Fruit fly (Drosophila melanogaster) whole organism, wandering third instar larva: ENCODE results near the gene CG13862.

Experiments
- Abd-B ChIP-seq: fragments of >200 bp; optimal IDR thresholded peaks from 2 replicates; lab custom pipeline; 2017; ENCODE audit warnings: missing biosample characterization, missing genetic modification characterization
- CG32264 ChIP-seq: fragments of 200-800 bp; sonication (Bioruptor generic); optimal IDR thresholded peaks from 2 replicates; lab custom pipeline; 2016; ENCODE audit warnings: missing biosample characterization, missing genetic modification characterization
- CG9705 ChIP-seq: fragments of 200-800 bp; sonication (Bioruptor generic); optimal IDR thresholded peaks from 2 replicates; lab custom pipeline; 2018; ENCODE audit warnings: missing biosample characterization, mild to moderate bottlenecking, missing genetic modification characterization
- CrebA ChIP-seq: fragments of 200-800 bp; sonication (Bioruptor generic); optimal IDR thresholded peaks from 2 replicates; lab custom pipeline; 2016; ENCODE audit warnings: missing biosample characterization, mild to moderate bottlenecking, missing genetic modification characterization, borderline replicate concordance
- Dfd ChIP-seq: fragments of >200 bp; optimal IDR thresholded peaks from 2 replicates; lab custom pipeline; 2017; ENCODE audit warnings: missing biosample characterization, missing genetic modification characterization
- Dif ChIP-seq: fragments of 200-275, 200-300 bp; sonication (Bioruptor generic); optimal IDR thresholded peaks from 2 replicates; lab custom pipeline; 2018; ENCODE audit warnings: missing biosample characterization, missing genetic modification characterization; ENCODE audit not compliant: partially characterized antibody
- GATAd ChIP-seq: sonication (Bioruptor generic); optimal IDR thresholded peaks from 2 replicates; lab custom pipeline; 2016; ENCODE audit warnings: missing biosample characterization, missing genetic modification characterization
- HLH106 ChIP-seq: fragments of 200-800 bp; optimal IDR thresholded peaks from 3 replicates; lab custom pipeline; 2019; ENCODE audit warnings: missing biosample characterization, mild to moderate bottlenecking, missing genetic modification characterization, moderate library complexity
- Hnf4 ChIP-seq: fragments of 200-800 bp; sonication (Bioruptor generic); optimal IDR thresholded peaks from 2 replicates; lab custom pipeline; 2016; ENCODE audit warnings: missing biosample characterization, mild to moderate bottlenecking, missing genetic modification characterization
- Hr83 ChIP-seq: fragments of 200-300 bp; sonication (Bioruptor generic); optimal IDR thresholded peaks from 2 replicates; lab custom pipeline; 2016; ENCODE audit warnings: missing biosample characterization, mild to moderate bottlenecking, missing genetic modification characterization, moderate library complexity; ENCODE audit not compliant: poor library complexity, severe bottlenecking
- Jra ChIP-seq: sonication (Bioruptor generic); optimal IDR thresholded peaks from 2 replicates; lab custom pipeline; 2016; ENCODE audit warnings: missing biosample characterization, missing genetic modification characterization
- Mio ChIP-seq: sonication (Bioruptor generic); optimal IDR thresholded peaks from 2 replicates; lab custom pipeline; 2016; ENCODE audit warnings: missing biosample characterization, missing genetic modification characterization
- Myc ChIP-seq: fragments of >200 bp; optimal IDR thresholded peaks from 2 replicates; lab custom pipeline; 2017
- N ChIP-seq: fragments of >200 bp; optimal IDR thresholded peaks from 2 replicates; lab custom pipeline; 2018; ENCODE audit warnings: missing biosample characterization, missing external identifiers, missing genetic modification characterization
- OdsH ChIP-seq: fragments of 200-800 bp; sonication (Bioruptor generic); optimal IDR thresholded peaks from 2 replicates; lab custom pipeline; 2016; ENCODE audit warnings: missing biosample characterization, mild to moderate bottlenecking, missing genetic modification characterization
- Rel ChIP-seq, 2 experiments: fragments of 200-800 bp; sonication (Bioruptor generic) in 1 of 2; optimal IDR thresholded peaks; 2 replicates in 1 of 2; 3 replicates in 1 of 2; lab custom pipeline; 2016 to 2019; ENCODE audit warnings: mild to moderate bottlenecking in 2 of 2, missing biosample characterization in 2 of 2, missing genetic modification characterization in 2 of 2, moderate library complexity in 1 of 2
- Sp1 ChIP-seq: fragments of 200-800 bp; sonication (Bioruptor generic); optimal IDR thresholded peaks from 3 replicates; lab custom pipeline; 2019; ENCODE audit warnings: missing biosample characterization, mild to moderate bottlenecking, missing genetic modification characterization, moderate library complexity
- Vsx2 ChIP-seq: fragments of 200-300, 225-300 bp; sonication (Bioruptor generic); optimal IDR thresholded peaks from 2 replicates; lab custom pipeline; 2018; ENCODE audit warnings: missing biosample characterization, missing genetic modification characterization; ENCODE audit not compliant: partially characterized antibody
- br ChIP-seq: fragments of 200-800 bp; sonication (Bioruptor generic); optimal IDR thresholded peaks from 2 replicates; lab custom pipeline; 2016; ENCODE audit warnings: missing biosample characterization, missing genetic modification characterization
- brk ChIP-seq: fragments of 200-800 bp; sonication (Bioruptor generic); optimal IDR thresholded peaks from 2 replicates; lab custom pipeline; 2016; ENCODE audit warnings: missing biosample characterization, mild to moderate bottlenecking, missing genetic modification characterization
- dl ChIP-seq, 2 experiments: fragments of 175-275, 200-275 bp in 1 of 2; fragments of 200-275 bp in 1 of 2; sonication (Bioruptor generic); optimal IDR thresholded peaks; lab custom pipeline; 2018; ENCODE audit warnings: mild to moderate bottlenecking in 2 of 2, missing biosample characterization in 2 of 2, missing genetic modification characterization in 2 of 2, moderate library complexity in 2 of 2; ENCODE audit not compliant: partially characterized antibody in 2 of 2, insufficient read depth in 1 of 2
- dmrt93B ChIP-seq: fragments of 200-800 bp; sonication (Bioruptor generic); optimal IDR thresholded peaks from 2 replicates; lab custom pipeline; 2018; ENCODE audit warnings: missing biosample characterization, mild to moderate bottlenecking, missing genetic modification characterization
- dsf ChIP-seq: sonication (Bioruptor generic); optimal IDR thresholded peaks from 2 replicates; lab custom pipeline; 2016; ENCODE audit warnings: missing biosample characterization, missing genetic modification characterization, borderline replicate concordance
- ey ChIP-seq: fragments of 200-800 bp; sonication (Bioruptor generic); optimal IDR thresholded peaks from 2 replicates; lab custom pipeline; 2016; ENCODE audit warnings: missing biosample characterization, missing genetic modification characterization
- foxo ChIP-seq, 2 experiments: fragments of 200-800 bp; sonication (Bioruptor generic); optimal IDR thresholded peaks; 2 replicates in 1 of 2; 3 replicates in 1 of 2; lab custom pipeline; 2016 to 2017; ENCODE audit warnings: missing biosample characterization in 2 of 2, missing genetic modification characterization in 2 of 2
- fru ChIP-seq: fragments of 200-800 bp; sonication (Bioruptor generic); optimal IDR thresholded peaks from 3 replicates; lab custom pipeline; 2016; ENCODE audit warnings: missing biosample characterization, mild to moderate bottlenecking, missing genetic modification characterization
- h ChIP-seq: fragments of 200-800 bp; sonication (Bioruptor generic); optimal IDR thresholded peaks from 3 replicates; lab custom pipeline; 2016; ENCODE audit warnings: missing biosample characterization, mild to moderate bottlenecking, missing genetic modification characterization
- jim ChIP-seq: fragments of 175-275, 200-325 bp; sonication (Bioruptor generic); optimal IDR thresholded peaks from 2 replicates; lab custom pipeline; 2016; ENCODE audit warnings: missing biosample characterization, mild to moderate bottlenecking, missing genetic modification characterization
- lola ChIP-seq: fragments of >200 bp; optimal IDR thresholded peaks from 2 replicates; lab custom pipeline; 2017; ENCODE audit warnings: missing biosample characterization, missing genetic modification characterization
- pan ChIP-seq: fragments of >200 bp; optimal IDR thresholded peaks from 2 replicates; lab custom pipeline; 2017
- psq ChIP-seq: fragments of 200-800 bp; sonication (Bioruptor generic); optimal IDR thresholded peaks from 3 replicates; lab custom pipeline; 2017; ENCODE audit warnings: missing biosample characterization, mild to moderate bottlenecking, missing genetic modification characterization, moderate library complexity
- rgr ChIP-seq: fragments of 200-800 bp; sonication (Bioruptor generic); optimal IDR thresholded peaks from 3 replicates; lab custom pipeline; 2016; ENCODE audit warnings: missing biosample characterization, mild to moderate bottlenecking, missing genetic modification characterization
- sage ChIP-seq: fragments of 200-800 bp; sonication (Bioruptor generic); optimal IDR thresholded peaks from 2 replicates; lab custom pipeline; 2016; ENCODE audit warnings: missing biosample characterization, mild to moderate bottlenecking, missing genetic modification characterization
- sv ChIP-seq: fragments of 200-800 bp; sonication (Bioruptor generic); optimal IDR thresholded peaks from 3 replicates; lab custom pipeline; 2016; ENCODE audit warnings: missing biosample characterization, missing genetic modification characterization
- tai ChIP-seq: sonication (Bioruptor generic); optimal IDR thresholded peaks from 2 replicates; lab custom pipeline; 2016; ENCODE audit warnings: missing biosample characterization, missing genetic modification characterization
- usp ChIP-seq: fragments of >200 bp; optimal IDR thresholded peaks from 2 replicates; lab custom pipeline; 2017; ENCODE audit warnings: missing biosample characterization, missing genetic modification characterization
- woc ChIP-seq: sonication (Bioruptor generic); optimal IDR thresholded peaks from 2 replicates; lab custom pipeline; 2016; ENCODE audit warnings: missing biosample characterization, mild to moderate bottlenecking, missing genetic modification characterization

CG13862 gene

DNA sequence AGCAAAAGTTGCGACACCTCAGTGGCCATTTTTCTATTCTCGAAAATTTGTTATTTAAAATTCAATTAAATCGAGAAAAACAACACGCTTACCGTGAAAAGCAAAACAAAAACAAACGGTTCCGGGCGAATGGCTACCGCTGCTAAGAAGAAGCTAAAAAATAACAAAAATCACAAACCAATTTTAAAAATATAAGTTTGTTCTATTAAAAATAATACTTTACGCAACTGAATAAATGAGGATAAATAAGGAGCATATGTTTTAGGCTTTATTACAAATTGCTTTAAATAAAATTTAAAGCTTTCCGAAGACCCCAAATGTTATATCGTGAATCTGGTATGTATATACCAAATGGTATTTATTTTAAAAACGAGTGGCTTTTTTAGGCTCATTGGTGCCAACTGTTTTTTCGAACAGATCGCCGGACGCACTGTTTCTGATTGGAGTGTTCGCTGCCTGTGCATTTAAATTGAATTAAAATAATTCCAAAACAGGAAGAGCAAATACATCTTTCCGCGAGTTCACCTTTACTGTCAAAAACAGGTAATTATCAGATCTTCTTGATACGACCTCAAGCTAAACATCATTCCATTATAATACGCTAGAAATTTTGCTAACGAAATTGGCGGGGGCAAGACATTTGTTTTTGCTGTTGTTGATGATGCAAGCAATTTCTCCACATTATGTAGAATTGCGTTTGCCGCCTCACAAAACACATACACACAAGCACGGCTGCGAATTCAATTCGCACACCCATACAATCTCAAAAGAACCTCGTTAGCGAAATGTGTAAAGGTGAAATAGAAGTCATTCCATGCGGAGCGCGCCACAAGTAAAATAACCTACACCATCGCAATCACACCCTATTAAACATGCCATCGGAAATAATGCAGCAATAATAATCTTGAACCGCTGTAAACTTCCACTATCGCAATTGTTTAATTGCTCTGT is 35.6 kb downstream of the CG13862 start, which contains the start of the genes Polr3F and PyK:
Gene Polr3F (minus strand): TSS at position 248 of the 951 bp plus-strand sequence.
Gene PyK (plus strand): TSS at position 411 of the 951 bp plus-strand sequence.
- TF ChIP-seq sv (peak; percentile 50), CrebA (GFP tag; lab: Kevin White, UChicago) (no peak), foxo (GFP tag; optimal IDR thresholded peaks at IDR 0.05; lab: Kevin White, UChicago) (peak in 1 of 2 experiments; percentile 42), CG32264 (GFP tag; lab: Kevin White, UChicago) (no peak), CG9705 (GFP tag; lab: Kevin White, UChicago) (peak; percentile 12), rgr (peak; percentile 8), jim (GFP tag; lab: Kevin White, UChicago) (no peak), dsf (GFP tag; lab: Kevin White, UChicago) (peak; percentile 53), Jra (GFP tag; lab: Kevin White, UChicago) (peak; percentile 19), Hnf4 (GFP tag; lab: Kevin White, UChicago) (peak; percentile 37), Abd-B (no peak), h (GFP tag; lab: Kevin White, UChicago) (peak; percentile 46), HLH106 (peak; percentile 28), Myc (lab: Kevin White, UChicago) (peak; percentile 0), woc (no peak), OdsH (GFP tag; lab: Kevin White, UChicago) (peak; percentile 14), Dif (GFP tag; lab: Kevin White, UChicago) (no peak), Rel (GFP tag; optimal IDR thresholded peaks at IDR 0.05; lab: Kevin White, UChicago) (no peak), Rel (tag; optimal IDR thresholded peaks at IDR 0.05; lab: Kevin White, UChicago) (peak; percentile 10), Sp1 (GFP tag; lab: Kevin White, UChicago) (peak; percentile 31), ey (GFP tag; lab: Kevin White, UChicago) (peak; percentile 28)

dm6 chr3R:22368077-22368776 is 36.4 kb downstream of the CG13862 start:
- TF ChIP-seq CG9705 (GFP tag; lab: Kevin White, UChicago) (no peak), Hr83 (no peak), Mio (GFP tag; lab: Kevin White, UChicago) (no peak), HLH106 (no peak), CrebA (GFP tag; lab: Kevin White, UChicago) (no peak), ey (GFP tag; lab: Kevin White, UChicago) (no peak), Sp1 (GFP tag; lab: Kevin White, UChicago) (no peak), rgr (no peak), jim (GFP tag; lab: Kevin White, UChicago) (no peak)

DNA sequence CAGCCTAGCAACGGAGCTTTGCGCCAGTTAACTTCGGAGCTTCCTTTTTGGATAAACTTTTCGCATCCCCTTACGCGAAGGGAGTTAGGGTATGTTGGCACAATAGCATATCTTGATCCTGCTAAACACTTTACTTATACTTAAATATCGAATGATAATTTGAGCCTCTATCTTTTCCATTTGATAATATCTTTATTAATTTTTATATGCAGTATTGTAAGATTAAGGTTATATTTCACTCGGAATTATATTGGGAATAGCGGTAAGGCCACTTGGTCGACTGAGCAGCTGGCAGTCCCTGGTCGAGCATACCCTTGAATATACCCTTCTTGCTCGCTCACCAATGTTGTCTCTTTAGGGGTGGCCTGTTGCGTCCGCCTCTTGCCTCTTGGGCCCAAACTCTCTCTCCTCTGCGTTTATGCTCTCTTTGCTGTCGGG is 37.0 kb downstream of the CG13862 start:
- TF ChIP-seq dmrt93B (GFP tag; lab: Kevin White, UChicago) (no peak), Rel (GFP tag; optimal IDR thresholded peaks at IDR 0.05; lab: Kevin White, UChicago) (no peak), Rel (tag; optimal IDR thresholded peaks at IDR 0.05; lab: Kevin White, UChicago) (no peak), CG32264 (GFP tag; lab: Kevin White, UChicago) (no peak), jim (GFP tag; lab: Kevin White, UChicago) (no peak), rgr (peak; percentile 69), woc (peak; percentile 74), N (no peak), tai (no peak), Hr83 (no peak), fru (peak; percentile 83), usp (no peak), CG9705 (GFP tag; lab: Kevin White, UChicago) (no peak), foxo (GFP tag; optimal IDR thresholded peaks at IDR 0.05; lab: Kevin White, UChicago) (peak in 1 of 2 experiments; percentile 79), lola (GFP tag; lab: Kevin White, UChicago) (no peak), Abd-B (no peak), psq (GFP tag; lab: Kevin White, UChicago) (peak; percentile 67), HLH106 (peak; percentile 48), h (GFP tag; lab: Kevin White, UChicago) (peak; percentile 57), pan (no peak), br (GFP tag; lab: Kevin White, UChicago) (peak; percentile 74), brk (GFP tag; lab: Kevin White, UChicago) (no peak), Hnf4 (GFP tag; lab: Kevin White, UChicago) (no peak), dsf (GFP tag; lab: Kevin White, UChicago) (no peak), GATAd (GFP tag; lab: Kevin White, UChicago) (no peak), dl (GFP tag; optimal IDR thresholded peaks at IDR 0.05; lab: Kevin White, UChicago; ENCODE audit: insufficient read depth in 1 of 2, partially characterized antibody in 2 of 2) (no peak), Mio (GFP tag; lab: Kevin White, UChicago) (no peak), Dfd (GFP tag; lab: Kevin White, UChicago) (no peak), Myc (lab: Kevin White, UChicago) (no peak), Jra (GFP tag; lab: Kevin White, UChicago) (no peak), ey (GFP tag; lab: Kevin White, UChicago) (peak; percentile 60), Vsx2 (GFP tag; lab: Kevin White, UChicago) (no peak), sv (peak; percentile 78), sage (GFP tag; lab: Kevin White, UChicago) (peak; percentile 30), OdsH (GFP tag; lab: Kevin White, UChicago) (peak; percentile 69), CrebA (GFP tag; lab: Kevin White, UChicago) (no peak)
